Worm (Caenorhabditis elegans) whole organism, L1 larva: Measurements from ENCODE around the gene bath-15.

ENCODE experiments used
- F16B12.6 ChIP-seq: fragments of 150-350 bp; optimal IDR thresholded peaks from 2 replicates; lab custom pipeline; 2014; ENCODE audit warnings: missing biosample characterization, missing genetic modification characterization
- Y116A8C.19 ChIP-seq: sonication (generic microtip); optimal IDR thresholded peaks from 2 replicates; lab custom pipeline; 2016; ENCODE audit warnings: missing compliant biosample characterization, missing genetic modification characterization, borderline replicate concordance
- aha-1 ChIP-seq: fragments of 150-350 bp; optimal IDR thresholded peaks from 2 replicates; lab custom pipeline; 2014; ENCODE audit warnings: missing biosample characterization, missing genetic modification characterization
- alr-1 ChIP-seq: fragments of 200-800 bp; sonication (Bioruptor generic); optimal IDR thresholded peaks from 2 replicates; lab custom pipeline; 2018; ENCODE audit warnings: borderline replicate concordance, mild to moderate bottlenecking, missing genetic modification characterization, missing compliant biosample characterization
- aly-2 ChIP-seq: fragments of 150-350 bp; optimal IDR thresholded peaks from 2 replicates; lab custom pipeline; 2014; ENCODE audit warnings: missing biosample characterization, missing genetic modification characterization
- blmp-1 ChIP-seq: fragments of 150-350 bp; optimal IDR thresholded peaks from 2 replicates; lab custom pipeline; 2014; ENCODE audit warnings: missing biosample characterization, missing genetic modification characterization
- ceh-63 ChIP-seq: fragments of 200-800 bp; sonication (Bioruptor generic); optimal IDR thresholded peaks from 2 replicates; lab custom pipeline; 2018; ENCODE audit warnings: mild to moderate bottlenecking, missing genetic modification characterization, missing compliant biosample characterization
- ceh-82 ChIP-seq, 3 experiments: fragments of 150-350 bp in 1 of 3; sonication (generic microtip) in 2 of 3; optimal IDR thresholded peaks; 2 replicates each; lab custom pipeline; 2014 to 2017; ENCODE audit warnings: missing biosample characterization in 3 of 3, missing genetic modification characterization in 3 of 3
- ceh-88 ChIP-seq: fragments of 200-800 bp; sonication (Bioruptor generic); IDR thresholded peaks from 2 replicates; pipeline ENCODE4 v1.3.6; 2022; ENCODE audit warnings: missing genetic modification characterization, missing compliant biosample characterization
- ceh-90 ChIP-seq: sonication (generic microtip); optimal IDR thresholded peaks from 2 replicates; lab custom pipeline; 2016; ENCODE audit warnings: missing genetic modification characterization, missing compliant biosample characterization
- ces-1 ChIP-seq: fragments of 150-350 bp; optimal IDR thresholded peaks from 2 replicates; lab custom pipeline; 2014; ENCODE audit warnings: missing biosample characterization, missing genetic modification reagents, missing genetic modification characterization
- efl-1 ChIP-seq, 4 experiments: fragments of 150-350 bp; optimal IDR thresholded peaks in 3 of 4; peaks in 1 of 4; 1 replicate in 1 of 4; 2 replicates in 3 of 4; lab custom pipeline; 2014; ENCODE audit warnings: missing biosample characterization in 2 of 4, missing genetic modification characterization in 2 of 4, missing genetic modification reagents in 2 of 4
- efl-3 ChIP-seq: fragments of 200-800 bp; sonication (Bioruptor generic); optimal IDR thresholded peaks from 2 replicates; lab custom pipeline; 2018; ENCODE audit warnings: mild to moderate bottlenecking, missing genetic modification characterization, missing compliant biosample characterization
- egl-13 ChIP-seq: sonication (generic microtip); optimal IDR thresholded peaks from 2 replicates; lab custom pipeline; 2016; ENCODE audit warnings: missing genotype, missing genetic modification reagents, missing genetic modification characterization, missing compliant biosample characterization
- egl-27 ChIP-seq, 2 experiments: fragments of 150-350 bp in 1 of 2; sonication (generic microtip); optimal IDR thresholded peaks; 3 replicates each; lab custom pipeline; 2017 to 2018; ENCODE audit warnings: missing biosample characterization in 2 of 2, missing genetic modification characterization in 2 of 2, missing genetic modification reagents in 2 of 2
- elt-2 ChIP-seq: sonication (generic microtip); optimal IDR thresholded peaks from 2 replicates; lab custom pipeline; 2016; ENCODE audit warnings: missing genetic modification characterization, mild to moderate bottlenecking, inconsistent platforms, missing compliant biosample characterization, missing genetic modification reagents
- fkh-4 ChIP-seq: sonication (generic microtip); optimal IDR thresholded peaks from 2 replicates; lab custom pipeline; 2016; ENCODE audit warnings: missing compliant biosample characterization, missing genetic modification characterization, borderline replicate concordance
- fos-1 ChIP-seq: fragments of 150-350 bp; optimal IDR thresholded peaks from 2 replicates; lab custom pipeline; 2014; ENCODE audit warnings: missing biosample characterization, missing genetic modification characterization
- hlh-17 ChIP-seq: fragments of 200-800 bp; sonication (Bioruptor generic); optimal IDR thresholded peaks from 2 replicates; lab custom pipeline; 2018; ENCODE audit warnings: missing genetic modification characterization, mild to moderate bottlenecking, missing compliant biosample characterization, moderate library complexity, borderline replicate concordance
- hlh-4 ChIP-seq: sonication (generic microtip); optimal IDR thresholded peaks from 2 replicates; lab custom pipeline; 2016; ENCODE audit warnings: mild to moderate bottlenecking, missing genetic modification characterization, missing compliant biosample characterization
- hpl-2 ChIP-seq: fragments of 150-350 bp; optimal IDR thresholded peaks from 2 replicates; lab custom pipeline; 2014; ENCODE audit warnings: missing biosample characterization, missing genetic modification reagents, missing genetic modification characterization
- isw-1 ChIP-seq: fragments of 200-800 bp; sonication (Bioruptor generic); IDR thresholded peaks from 2 replicates; pipeline ENCODE4 v1.3.6; 2022; ENCODE audit warnings: missing genetic modification characterization, missing compliant biosample characterization
- jun-1 ChIP-seq: fragments of 150-350 bp; optimal IDR thresholded peaks from 2 replicates; lab custom pipeline; 2014; ENCODE audit warnings: missing biosample characterization, missing genetic modification reagents, missing genetic modification characterization
- lin-13 ChIP-seq: fragments of 150-350 bp; optimal IDR thresholded peaks from 2 replicates; lab custom pipeline; 2014; ENCODE audit warnings: missing biosample characterization, missing genetic modification reagents, missing genetic modification characterization
- lin-15B ChIP-seq: fragments of 150-350 bp; sonication (generic microtip); optimal IDR thresholded peaks from 3 replicates; lab custom pipeline; 2014; ENCODE audit warnings: missing biosample characterization, missing genetic modification characterization
- lin-35 ChIP-seq, 2 experiments: fragments of 150-350 bp; optimal IDR thresholded peaks; 2 replicates each; lab custom pipeline; 2014; ENCODE audit warnings: missing biosample characterization in 2 of 2, missing genetic modification characterization in 2 of 2, missing genetic modification reagents in 2 of 2
- lin-39 ChIP-seq: fragments of 150-350 bp; optimal IDR thresholded peaks from 2 replicates; lab custom pipeline; 2014; ENCODE audit warnings: missing biosample characterization, missing genetic modification reagents, missing genetic modification characterization
- lir-3 ChIP-seq: sonication (generic microtip); optimal IDR thresholded peaks from 2 replicates; lab custom pipeline; 2016; ENCODE audit warnings: mild to moderate bottlenecking, missing genetic modification characterization, moderate library complexity, missing compliant biosample characterization; ENCODE audit not compliant: poor library complexity
- mab-9 ChIP-seq: fragments of 200-800 bp; sonication (Bioruptor generic); IDR thresholded peaks from 2 replicates; pipeline ENCODE4 v1.3.6; 2022; ENCODE audit warnings: missing genetic modification reagents, missing genetic modification characterization, missing compliant biosample characterization
- mef-2 ChIP-seq: fragments of 150-350 bp; optimal IDR thresholded peaks from 2 replicates; lab custom pipeline; 2014; ENCODE audit warnings: missing biosample characterization, missing genetic modification characterization
- mep-1 ChIP-seq: fragments of 150-350 bp; optimal IDR thresholded peaks from 2 replicates; lab custom pipeline; 2014; ENCODE audit warnings: missing biosample characterization, missing genetic modification characterization
- nhr-11 ChIP-seq: fragments of 150-350 bp; optimal IDR thresholded peaks from 2 replicates; lab custom pipeline; 2014; ENCODE audit warnings: missing biosample characterization, missing genetic modification characterization
- nhr-12 ChIP-seq: sonication (generic microtip); optimal IDR thresholded peaks from 2 replicates; lab custom pipeline; 2017; ENCODE audit warnings: missing biosample characterization, missing genetic modification characterization
- nhr-20 ChIP-seq: sonication (generic microtip); optimal IDR thresholded peaks from 2 replicates; lab custom pipeline; 2016; ENCODE audit warnings: mild to moderate bottlenecking, missing genetic modification characterization, missing compliant biosample characterization
- nhr-47 ChIP-seq: sonication (generic microtip); optimal IDR thresholded peaks from 2 replicates; lab custom pipeline; 2016; ENCODE audit warnings: mild to moderate bottlenecking, missing genetic modification characterization, moderate library complexity, missing compliant biosample characterization
- nhr-76 ChIP-seq: sonication (generic microtip); optimal IDR thresholded peaks from 2 replicates; lab custom pipeline; 2017; ENCODE audit warnings: missing biosample characterization, missing genetic modification characterization
- nhr-77 ChIP-seq: fragments of 150-350 bp; optimal IDR thresholded peaks from 2 replicates; lab custom pipeline; 2014; ENCODE audit warnings: missing biosample characterization, missing genetic modification characterization
- nhr-84 ChIP-seq: sonication (generic microtip); optimal IDR thresholded peaks from 2 replicates; lab custom pipeline; 2017; ENCODE audit warnings: missing biosample characterization, missing genetic modification characterization
- nhr-85 ChIP-seq: sonication (generic microtip); peaks from one replicate; lab custom pipeline; 2016; ENCODE audit warnings: missing genetic modification characterization, inconsistent platforms, missing compliant biosample characterization
- nhr-90 ChIP-seq: sonication (generic microtip); optimal IDR thresholded peaks from 2 replicates; lab custom pipeline; 2016; ENCODE audit warnings: mild to moderate bottlenecking, missing genetic modification characterization, missing compliant biosample characterization; ENCODE audit not compliant: poor library complexity
- pqm-1 ChIP-seq: sonication (generic microtip); optimal IDR thresholded peaks from 3 replicates; lab custom pipeline; 2017; ENCODE audit warnings: missing biosample characterization, missing genetic modification characterization
- rnt-1 ChIP-seq: sonication (generic microtip); optimal IDR thresholded peaks from 2 replicates; lab custom pipeline; 2016; ENCODE audit warnings: mild to moderate bottlenecking, missing genetic modification characterization, moderate library complexity, missing compliant biosample characterization
- snpc-4 ChIP-seq: fragments of 150-350 bp; optimal IDR thresholded peaks from 2 replicates; lab custom pipeline; 2014; ENCODE audit warnings: missing biosample characterization, missing genetic modification characterization
- sox-4 ChIP-seq: sonication (generic microtip); optimal IDR thresholded peaks from 2 replicates; lab custom pipeline; 2016; ENCODE audit warnings: missing genetic modification characterization, missing compliant biosample characterization
- sptf-1 ChIP-seq: fragments of 150-350 bp; optimal IDR thresholded peaks from 2 replicates; lab custom pipeline; 2014; ENCODE audit warnings: missing biosample characterization, missing genetic modification characterization
- tbx-2 ChIP-seq: sonication (generic microtip); optimal IDR thresholded peaks from 2 replicates; lab custom pipeline; 2016; ENCODE audit warnings: missing genetic modification characterization, missing compliant biosample characterization
- tlp-1 ChIP-seq: fragments of 150-350 bp; optimal IDR thresholded peaks from 2 replicates; lab custom pipeline; 2014; ENCODE audit warnings: missing biosample characterization, missing genetic modification characterization
- unc-130 ChIP-seq: fragments of 150-350 bp; optimal IDR thresholded peaks from 2 replicates; lab custom pipeline; 2017; ENCODE audit warnings: missing biosample characterization, missing genetic modification characterization, inconsistent platforms
- unc-30 ChIP-seq: sonication (generic microtip); optimal IDR thresholded peaks from 2 replicates; lab custom pipeline; 2017; ENCODE audit warnings: missing biosample characterization, missing genetic modification characterization
- unc-62 ChIP-seq: fragments of 150-350 bp; optimal IDR thresholded peaks from 2 replicates; lab custom pipeline; 2014; ENCODE audit warnings: missing biosample characterization, missing genetic modification reagents, missing genetic modification characterization
- unc-86 ChIP-seq: sonication (generic microtip); optimal IDR thresholded peaks from 2 replicates; lab custom pipeline; 2016; ENCODE audit warnings: missing genetic modification characterization, missing compliant biosample characterization
- unc-98 ChIP-seq: fragments of 200-800 bp; sonication (Bioruptor generic); IDR thresholded peaks from 2 replicates; pipeline ENCODE4 v1.3.6; 2022; ENCODE audit warnings: missing genetic modification characterization, missing compliant biosample characterization
- xbp-1 ChIP-seq: sonication (generic microtip); optimal IDR thresholded peaks from 2 replicates; lab custom pipeline; 2016; ENCODE audit warnings: missing genetic modification characterization, missing compliant biosample characterization
- ztf-11 ChIP-seq, 2 experiments: sonication (generic microtip); optimal IDR thresholded peaks; 2 replicates each; lab custom pipeline; 2016 to 2017; ENCODE audit warnings: missing genetic modification characterization in 2 of 2, missing biosample characterization in 1 of 2, missing compliant biosample characterization in 1 of 2

The bath-15 gene

ce11 chrIII:7728494-7728893 is 47.3 kb downstream of the bath-15 start:
- TF ChIP-seq lin-35 (GFP tag; optimal IDR thresholded peaks at IDR 0.05; lab: Kevin White, UChicago), result peak; percentile 18 to 25
- TF ChIP-seq unc-30 (tag; lab: Kevin White, UChicago), result no peak
- no peak for TF ChIP-seq lin-39 (tag; lab: Kevin White, UChicago)
- TF ChIP-seq ztf-11 (tag; optimal IDR thresholded peaks at IDR 0.05; lab: Kevin White, UChicago), result no peak
- no peak for TF ChIP-seq lin-15B (tag; lab: Kevin White, UChicago)
- TF ChIP-seq nhr-20 (tag; lab: Kevin White, UChicago), result peak; percentile 35
- TF ChIP-seq elt-2 (tag; lab: Kevin White, UChicago), result no peak
- no peak for TF ChIP-seq unc-98 (GFP tag; lab: Robert Waterston, UW)
- TF ChIP-seq aha-1, result no peak
- TF ChIP-seq egl-27 (tag; optimal IDR thresholded peaks at IDR 0.05; lab: Kevin White, UChicago), result peak in 1 of 2 experiments; percentile 63
- peak; percentile 44 for TF ChIP-seq nhr-90
- no peak for TF ChIP-seq ceh-90
- TF ChIP-seq xbp-1 (tag; lab: Kevin White, UChicago), result no peak
- TF ChIP-seq nhr-11 (tag; lab: Kevin White, UChicago), result no peak
- TF ChIP-seq nhr-76 (tag; lab: Kevin White, UChicago), result no peak
- TF ChIP-seq hlh-4 (tag; lab: Kevin White, UChicago), result no peak
- TF ChIP-seq alr-1 (tag; lab: Kevin White, UChicago), result no peak
- peak in 1 of 3 experiments; percentile 48 for TF ChIP-seq ceh-82 (tag; optimal IDR thresholded peaks at IDR 0.05; lab: Kevin White, UChicago)
- no peak for TF ChIP-seq pqm-1 (tag; lab: Kevin White, UChicago)
- no peak for TF ChIP-seq sptf-1 (tag; lab: Kevin White, UChicago)
- TF ChIP-seq Y116A8C.19, result no peak
- no peak for TF ChIP-seq ceh-88
- TF ChIP-seq lin-13 (GFP tag; lab: Kevin White, UChicago), result peak; percentile 58
- TF ChIP-seq ces-1 (GFP tag; lab: Kevin White, UChicago), result no peak
- TF ChIP-seq egl-13 (tag; lab: Kevin White, UChicago), result no peak
- peak; percentile 1 for TF ChIP-seq lir-3 (tag; lab: Kevin White, UChicago)
- no peak for TF ChIP-seq ceh-63 (GFP tag; lab: Kevin White, UChicago)
- peak; percentile 44 for TF ChIP-seq rnt-1 (tag; lab: Kevin White, UChicago)
- TF ChIP-seq F16B12.6 (tag; lab: Kevin White, UChicago), result no peak
- TF ChIP-seq blmp-1 (tag; lab: Kevin White, UChicago), result peak; percentile 94
- no peak for TF ChIP-seq hlh-17
- TF ChIP-seq mab-9 (GFP tag; lab: Robert Waterston, UW), result no peak
- TF ChIP-seq tlp-1, result no peak
- peak; percentile 10 for TF ChIP-seq tbx-2 (tag; lab: Kevin White, UChicago)
- no peak for TF ChIP-seq mef-2 (tag; lab: Kevin White, UChicago)
- TF ChIP-seq efl-1 (optimal IDR thresholded peaks at IDR 0.05; lab: Kevin White, UChicago), result peak; percentile 23 to 55
- peak in 1 of 2 experiments; percentile 83 for TF ChIP-seq efl-1 (GFP tag; optimal IDR thresholded peaks at IDR 0.05 in 1 of 2; lab: Kevin White, UChicago)
- no peak for TF ChIP-seq aly-2 (tag; lab: Kevin White, UChicago)
- no peak for TF ChIP-seq nhr-84 (tag; lab: Kevin White, UChicago)
- no peak for TF ChIP-seq unc-130
- no peak for TF ChIP-seq unc-86 (tag; lab: Kevin White, UChicago)
- TF ChIP-seq unc-62 (GFP tag; lab: Kevin White, UChicago), result no peak
- peak; percentile 90 for TF ChIP-seq nhr-85 (tag; lab: Kevin White, UChicago)
- TF ChIP-seq jun-1 (tag; lab: Kevin White, UChicago), result no peak
- no peak for TF ChIP-seq snpc-4 (tag; lab: Kevin White, UChicago)
- no peak for TF ChIP-seq nhr-12
- no peak for TF ChIP-seq hpl-2 (GFP tag; lab: Kevin White, UChicago)
- peak; percentile 63 for TF ChIP-seq mep-1 (tag; lab: Kevin White, UChicago)
- peak; percentile 34 for TF ChIP-seq nhr-77
- TF ChIP-seq fkh-4 (tag; lab: Kevin White, UChicago), result no peak
- no peak for TF ChIP-seq sox-4 (tag; lab: Kevin White, UChicago)
- peak; percentile 50 for TF ChIP-seq nhr-47 (tag; lab: Kevin White, UChicago)
- no peak for TF ChIP-seq efl-3
- no peak for TF ChIP-seq isw-1 (GFP tag; lab: Robert Waterston, UW)
- TF ChIP-seq fos-1 (tag; lab: Kevin White, UChicago), result peak; percentile 23
